Worm (Caenorhabditis elegans) whole organism, L2 larva: ENCODE measurements around the gene glc-1.

ENCODE experiments used
- R02D3.7 ChIP-seq: fragments of 150-350 bp; optimal IDR thresholded peaks from 2 replicates; lab custom pipeline; 2014; ENCODE audit warnings: missing biosample characterization, missing genetic modification characterization
- ZK546.5 ChIP-seq: sonication (generic microtip); optimal IDR thresholded peaks from 2 replicates; lab custom pipeline; 2017; ENCODE audit warnings: missing biosample characterization, missing genetic modification characterization
- alr-1 ChIP-seq: fragments of 150-350 bp; optimal IDR thresholded peaks from 2 replicates; lab custom pipeline; 2014; ENCODE audit warnings: missing biosample characterization, missing genetic modification characterization
- aly-2 ChIP-seq: fragments of 150-350 bp; optimal IDR thresholded peaks from 2 replicates; lab custom pipeline; 2014; ENCODE audit warnings: missing biosample characterization, missing genetic modification characterization
- ceh-16 ChIP-seq: fragments of 150-350 bp; optimal IDR thresholded peaks from 2 replicates; lab custom pipeline; 2014; ENCODE audit warnings: missing biosample characterization, missing genetic modification characterization
- ceh-82 ChIP-seq: fragments of 150-350 bp; optimal IDR thresholded peaks from 2 replicates; lab custom pipeline; 2014; ENCODE audit warnings: missing biosample characterization, missing genetic modification characterization
- crh-2 ChIP-seq: sonication (generic microtip); optimal IDR thresholded peaks from 2 replicates; lab custom pipeline; 2017; ENCODE audit warnings: missing biosample characterization, missing genetic modification characterization
- dmd-4 ChIP-seq: sonication (generic microtip); optimal IDR thresholded peaks from 2 replicates; lab custom pipeline; 2017; ENCODE audit warnings: missing biosample characterization, missing genetic modification characterization
- elt-1 ChIP-seq: fragments of 150-350 bp; optimal IDR thresholded peaks from 2 replicates; lab custom pipeline; 2014; ENCODE audit warnings: missing biosample characterization, missing genetic modification characterization
- fos-1 ChIP-seq: fragments of 150-350 bp; optimal IDR thresholded peaks from 2 replicates; lab custom pipeline; 2014; ENCODE audit warnings: missing biosample characterization, missing genetic modification characterization
- gmeb-1 ChIP-seq: fragments of 150-350 bp; optimal IDR thresholded peaks from 2 replicates; lab custom pipeline; 2014; ENCODE audit warnings: missing biosample characterization, missing genetic modification characterization
- lin-11 ChIP-seq: fragments of 150-350 bp; sonication (generic microtip); optimal IDR thresholded peaks from 2 replicates; lab custom pipeline; 2014; ENCODE audit warnings: missing biosample characterization, missing genetic modification characterization, inconsistent platforms, mixed read lengths
- lin-39 ChIP-seq: fragments of 150-350 bp; optimal IDR thresholded peaks from 2 replicates; lab custom pipeline; 2014; ENCODE audit warnings: missing biosample characterization, missing genetic modification reagents, missing genetic modification characterization
- mbf-1 ChIP-seq: sonication (generic microtip); optimal IDR thresholded peaks from 2 replicates; lab custom pipeline; 2017; ENCODE audit warnings: missing biosample characterization, missing genetic modification characterization
- mdl-1 ChIP-seq, 2 experiments: fragments of 150-350 bp in 1 of 2; sonication (generic microtip) in 1 of 2; optimal IDR thresholded peaks; 2 replicates each; lab custom pipeline; 2017; ENCODE audit warnings: missing biosample characterization in 2 of 2, missing genetic modification characterization in 2 of 2
- nhr-10 ChIP-seq: sonication (generic microtip); optimal IDR thresholded peaks from 2 replicates; lab custom pipeline; 2017; ENCODE audit warnings: missing biosample characterization, missing genetic modification characterization
- nhr-11 ChIP-seq: fragments of 150-350 bp; optimal IDR thresholded peaks from 2 replicates; lab custom pipeline; 2014; ENCODE audit warnings: missing biosample characterization, missing genetic modification characterization
- nhr-12 ChIP-seq: fragments of 150-350 bp; optimal IDR thresholded peaks from 2 replicates; lab custom pipeline; 2014; ENCODE audit warnings: missing biosample characterization, missing genetic modification characterization
- nhr-129 ChIP-seq: fragments of 150-350 bp; optimal IDR thresholded peaks from 2 replicates; lab custom pipeline; 2014; ENCODE audit warnings: missing biosample characterization, missing genetic modification characterization
- nhr-21 ChIP-seq: fragments of 150-350 bp; optimal IDR thresholded peaks from 2 replicates; lab custom pipeline; 2014; ENCODE audit warnings: missing biosample characterization, missing genetic modification characterization
- nhr-23 ChIP-seq: fragments of 150-350 bp; optimal IDR thresholded peaks from 2 replicates; lab custom pipeline; 2014; ENCODE audit warnings: missing biosample characterization, missing genetic modification reagents, missing genetic modification characterization
- nhr-25 ChIP-seq: fragments of 150-350 bp; sonication (generic microtip); optimal IDR thresholded peaks from 3 replicates; lab custom pipeline; 2014; ENCODE audit warnings: missing biosample characterization, missing genetic modification characterization
- nhr-6 ChIP-seq: fragments of 150-350 bp; optimal IDR thresholded peaks from 2 replicates; lab custom pipeline; 2014; ENCODE audit warnings: missing biosample characterization, missing genetic modification characterization
- nhr-77 ChIP-seq: fragments of 150-350 bp; optimal IDR thresholded peaks from 2 replicates; lab custom pipeline; 2014; ENCODE audit warnings: missing biosample characterization, missing genetic modification characterization
- peb-1 ChIP-seq: fragments of 150-350 bp; optimal IDR thresholded peaks from 2 replicates; lab custom pipeline; 2014; ENCODE audit warnings: missing biosample characterization, missing genetic modification characterization
- sem-4 ChIP-seq: fragments of 150-350 bp; optimal IDR thresholded peaks from 2 replicates; lab custom pipeline; 2014; ENCODE audit warnings: missing biosample characterization, missing genetic modification reagents, missing genetic modification characterization
- snpc-4 ChIP-seq: fragments of 150-350 bp; optimal IDR thresholded peaks from 2 replicates; lab custom pipeline; 2014; ENCODE audit warnings: missing biosample characterization, missing genetic modification characterization
- unc-39 ChIP-seq: fragments of 150-350 bp; optimal IDR thresholded peaks from 2 replicates; lab custom pipeline; 2014; ENCODE audit warnings: missing biosample characterization, missing genetic modification characterization
- unc-55 ChIP-seq: fragments of 150-350 bp; sonication (generic microtip); optimal IDR thresholded peaks from 3 replicates; lab custom pipeline; 2014; ENCODE audit warnings: missing biosample characterization, missing genetic modification reagents, missing genetic modification characterization
- unc-62 ChIP-seq: fragments of 150-350 bp; optimal IDR thresholded peaks from 2 replicates; lab custom pipeline; 2014; ENCODE audit warnings: missing biosample characterization, missing genetic modification reagents, missing genetic modification characterization
- zag-1 ChIP-seq: fragments of 150-350 bp; optimal IDR thresholded peaks from 2 replicates; lab custom pipeline; 2014; ENCODE audit warnings: missing biosample characterization, missing genetic modification characterization
- ztf-1 ChIP-seq: fragments of 200-800 bp; sonication (Bioruptor generic); conservative IDR thresholded peaks from 2 replicates; pipeline ENCODE4 v1.3.6; 2022; ENCODE audit warnings: missing genetic modification characterization, missing compliant biosample characterization
- ztf-4 ChIP-seq: fragments of 150-350 bp; optimal IDR thresholded peaks from 2 replicates; lab custom pipeline; 2014; ENCODE audit warnings: missing biosample characterization, missing genetic modification characterization

The glc-1 gene

ce11 chrV:16233624-16234023, 14.2 kb downstream of the glc-1 start, which contains the start of gene clec-233:
Gene clec-233, plus strand, starts transcription at chrV:16233924.
- no peak for TF ChIP-seq ceh-82 (tag; lab: Kevin White, UChicago)
- no peak for TF ChIP-seq lin-39
- no peak for TF ChIP-seq nhr-25 (tag; lab: Kevin White, UChicago)
- TF ChIP-seq nhr-6 (tag; lab: Kevin White, UChicago) = no peak
- no peak for TF ChIP-seq ceh-16 (tag; lab: Kevin White, UChicago)
- TF ChIP-seq unc-55 (GFP tag; lab: Kevin White, UChicago) = no peak
- TF ChIP-seq nhr-11 (tag; lab: Kevin White, UChicago) = no peak
- no peak for TF ChIP-seq nhr-21 (tag; lab: Kevin White, UChicago)
- no peak for TF ChIP-seq snpc-4 (tag; lab: Kevin White, UChicago)
- TF ChIP-seq lin-11 = no peak
- no peak for TF ChIP-seq elt-1
- no peak for TF ChIP-seq dmd-4 (tag; lab: Kevin White, UChicago)
- TF ChIP-seq crh-2 (tag; lab: Kevin White, UChicago) = no peak
- TF ChIP-seq ZK546.5 (tag; lab: Kevin White, UChicago) = no peak
- no peak for TF ChIP-seq mbf-1 (tag; lab: Kevin White, UChicago)
- TF ChIP-seq nhr-129 (tag; lab: Kevin White, UChicago) = no peak
- TF ChIP-seq peb-1 (tag; lab: Kevin White, UChicago) = no peak
- no peak for TF ChIP-seq sem-4 (tag; lab: Kevin White, UChicago)

ce11 chrV:16235135-16235534, 15.7 kb downstream of the glc-1 start, which contains the start of gene F21H7.3:
Gene F21H7.3, minus strand, starts transcription at chrV:16235235.
- TF ChIP-seq unc-62 (GFP tag; lab: Kevin White, UChicago) (no peak), mbf-1 (tag; lab: Kevin White, UChicago) (no peak), nhr-10 (tag; lab: Kevin White, UChicago) (no peak), nhr-25 (tag; lab: Kevin White, UChicago) (no peak), elt-1 (no peak), nhr-23 (tag; lab: Kevin White, UChicago) (no peak), nhr-11 (tag; lab: Kevin White, UChicago) (no peak)

- TF ChIP-seq mdl-1 (tag; optimal IDR thresholded peaks at IDR 0.05; lab: Kevin White, UChicago) = no peak
- TF ChIP-seq nhr-6 (tag; lab: Kevin White, UChicago) = no peak
- no peak for TF ChIP-seq nhr-77 (tag; lab: Kevin White, UChicago)
- TF ChIP-seq unc-55 (GFP tag; lab: Kevin White, UChicago) = no peak
- TF ChIP-seq nhr-12 = no peak
- no peak for TF ChIP-seq ztf-1
- no peak for TF ChIP-seq unc-39
- no peak for TF ChIP-seq zag-1 (tag; lab: Kevin White, UChicago)
- no peak for TF ChIP-seq fos-1 (tag; lab: Kevin White, UChicago)
- TF ChIP-seq nhr-25 (tag; lab: Kevin White, UChicago) = no peak
- TF ChIP-seq gmeb-1 (tag; lab: Kevin White, UChicago) = no peak
- no peak for TF ChIP-seq ZK546.5 (tag; lab: Kevin White, UChicago)
- no peak for TF ChIP-seq aly-2 (tag; lab: Kevin White, UChicago)
- no peak for TF ChIP-seq dmd-4 (tag; lab: Kevin White, UChicago)
- TF ChIP-seq R02D3.7 = no peak
- no peak for TF ChIP-seq nhr-23 (tag; lab: Kevin White, UChicago)
- no peak for TF ChIP-seq ztf-4 (tag; lab: Kevin White, UChicago)
These were observed 16.2 kb downstream of the glc-1 start, which contains the start of gene srh-98 for ce11 chrV:16235647-16236046. Gene srh-98, minus strand, starts transcription at chrV:16235747.

ce11 chrV:16237223-16237622, 17.8 kb downstream of the glc-1 start, which contains the start of gene F21H7.5:
Gene F21H7.5, plus strand, starts transcription at chrV:16237523.
- TF ChIP-seq zag-1 (tag; lab: Kevin White, UChicago) = no peak
- TF ChIP-seq alr-1 (tag; lab: Kevin White, UChicago) = no peak
- no peak for TF ChIP-seq sem-4 (tag; lab: Kevin White, UChicago)
- no peak for TF ChIP-seq fos-1 (tag; lab: Kevin White, UChicago)

ce11 chrV:16244078-16244477, 24.6 kb downstream of the glc-1 start, which contains the start of gene srh-104:
Gene srh-104, minus strand, starts transcription at chrV:16244178.
- TF ChIP-seq nhr-6 (tag; lab: Kevin White, UChicago) = no peak
- TF ChIP-seq, all 48 proteins: peak for 0
